Worm (Caenorhabditis elegans): Measurements from ENCODE around the gene chil-27.

- TF ChIP-seq zag-1 (tag; optimal IDR thresholded peaks at IDR 0.05): no peak
- no peak for TF ChIP-seq pha-4 (GFP tag; IDR thresholded peaks at IDR 0.05)
- TF ChIP-seq pha-4 (tag; optimal IDR thresholded peaks at IDR 0.05): no peak
- TF ChIP-seq lin-13 (GFP tag; optimal IDR thresholded peaks at IDR 0.05): no peak
- TF ChIP-seq egl-27 (tag; optimal IDR thresholded peaks at IDR 0.05): no peak
- no peak for TF ChIP-seq unc-39 (tag; optimal IDR thresholded peaks at IDR 0.05)
Observed at ce11 chrII:9441838-9442237, 35.8 kb upstream of the chil-27 start, which contains the start of gene chil-16.
